Fruit fly (Drosophila melanogaster): ENCODE data around the gene sesB.

The sesB gene

dm6 chrX:10767350-10768005 is 19.3 kb downstream of the sesB start:
- TF ChIP-seq bab1 (GFP tag; optimal IDR thresholded peaks at IDR 0.05) (peak; percentile 60), Hr96 (GFP tag; optimal IDR thresholded peaks at IDR 0.05) (peak; percentile 82), CG7045 (GFP tag; optimal IDR thresholded peaks at IDR 0.05) (peak; percentile 42), CG5204 (GFP tag; optimal IDR thresholded peaks at IDR 0.05) (peak; percentile 58), CG12768 (GFP tag; optimal IDR thresholded peaks at IDR 0.05) (peak; percentile 48), kay (GFP tag; ENCODE audit: borderline replicate concordance) (peak; percentile 91), cic (GFP tag; optimal IDR thresholded peaks at IDR 0.05) (peak; percentile 18), CG7101 (tag; optimal IDR thresholded peaks at IDR 0.05) (peak; percentile 56), pad (GFP tag; optimal IDR thresholded peaks at IDR 0.05) (peak; percentile 63), ovo (GFP tag; optimal IDR thresholded peaks at IDR 0.05) (peak; percentile 75), tj (GFP tag; optimal IDR thresholded peaks at IDR 0.05) (peak; percentile 39), CG1620 (GFP tag; optimal IDR thresholded peaks at IDR 0.05) (no peak), toe (GFP tag; optimal IDR thresholded peaks at IDR 0.05) (peak; percentile 24), CG11617 (GFP tag; optimal IDR thresholded peaks at IDR 0.05) (peak; percentile 58), CG14711 (tag; optimal IDR thresholded peaks at IDR 0.05) (peak; percentile 70), Crg-1 (GFP tag; optimal IDR thresholded peaks at IDR 0.05) (no peak), CG33017 (tag; optimal IDR thresholded peaks at IDR 0.05) (no peak), Clk (GFP tag; optimal IDR thresholded peaks at IDR 0.05) (no peak), cnc (optimal IDR thresholded peaks at IDR 0.05) (no peak), Mnt (GFP tag; optimal IDR thresholded peaks at IDR 0.05) (peak; percentile 36)

DNA sequence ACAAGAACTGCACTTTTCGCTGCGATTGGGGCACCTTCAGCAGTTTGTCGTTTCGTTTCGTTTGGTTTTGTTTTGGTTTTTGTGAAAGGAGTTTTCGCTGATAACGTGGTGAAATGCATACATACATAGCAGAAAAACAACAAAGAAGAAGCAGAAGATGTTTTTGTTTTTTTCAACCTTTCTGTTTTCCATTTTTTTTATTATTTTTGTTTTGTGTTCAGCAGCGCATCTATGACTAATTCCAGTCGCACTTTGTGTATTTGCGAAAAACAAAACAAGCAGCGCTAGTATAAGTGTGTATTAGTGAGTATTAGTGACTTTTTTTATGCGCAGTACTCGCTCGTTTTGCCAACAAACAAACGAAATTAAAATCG is 19.8 kb downstream of the sesB start:
- TF ChIP-seq kay (GFP tag; ENCODE audit: borderline replicate concordance) (peak; percentile 98), tj (GFP tag; optimal IDR thresholded peaks at IDR 0.05) (peak; percentile 53), CG11617 (GFP tag; optimal IDR thresholded peaks at IDR 0.05) (no peak)

DNA sequence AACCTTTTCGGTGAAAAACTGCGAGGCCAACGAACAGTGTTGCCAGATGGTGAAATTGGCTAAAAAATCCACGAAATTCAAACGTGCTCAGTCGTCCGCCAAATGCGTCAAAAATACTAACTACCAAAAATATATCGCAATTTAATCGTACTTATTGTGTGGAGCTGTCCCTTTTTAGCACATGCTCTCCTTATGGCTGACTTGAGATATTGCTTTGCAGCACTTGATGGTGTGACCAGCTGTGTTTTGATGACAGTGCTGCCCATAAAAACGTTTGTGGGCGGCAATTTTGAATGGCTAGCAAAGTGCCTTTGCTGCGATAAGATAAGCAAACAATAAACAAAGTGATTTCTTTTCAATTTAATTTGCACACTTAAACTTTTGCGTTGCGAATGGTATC is 22.6 kb downstream of the sesB start, which contains the start of gene Tango5:
Gene Tango5 (minus strand): TSS at position 208 of the 400 bp plus-strand sequence.
- TF ChIP-seq Crg-1 (GFP tag; optimal IDR thresholded peaks at IDR 0.05): no peak
- TF ChIP-seq CG1620 (GFP tag; optimal IDR thresholded peaks at IDR 0.05): peak; percentile 43
- TF ChIP-seq Mnt (GFP tag; optimal IDR thresholded peaks at IDR 0.05): peak; percentile 80
- no peak for TF ChIP-seq CG5204 (GFP tag; optimal IDR thresholded peaks at IDR 0.05)
- no peak for TF ChIP-seq toe (GFP tag; optimal IDR thresholded peaks at IDR 0.05)
- TF ChIP-seq cnc (optimal IDR thresholded peaks at IDR 0.05): peak in 1 of 2 experiments; percentile 14
- TF ChIP-seq pad (GFP tag; optimal IDR thresholded peaks at IDR 0.05): peak; percentile 35
- peak; percentile 60 for TF ChIP-seq bab1 (GFP tag; optimal IDR thresholded peaks at IDR 0.05)
- peak; percentile 33 for TF ChIP-seq cic (GFP tag; optimal IDR thresholded peaks at IDR 0.05)
- TF ChIP-seq CG14711 (tag; optimal IDR thresholded peaks at IDR 0.05): peak; percentile 9

- TF ChIP-seq Crg-1 (GFP tag; optimal IDR thresholded peaks at IDR 0.05): peak; percentile 30
- peak; percentile 86 for TF ChIP-seq bab1 (GFP tag; optimal IDR thresholded peaks at IDR 0.05)
- peak; percentile 49 for TF ChIP-seq pad (GFP tag; optimal IDR thresholded peaks at IDR 0.05)
- no peak for TF ChIP-seq CG12768 (GFP tag; optimal IDR thresholded peaks at IDR 0.05)
- peak; percentile 4 for TF ChIP-seq CG7045 (GFP tag; optimal IDR thresholded peaks at IDR 0.05)
- TF ChIP-seq tj (GFP tag; optimal IDR thresholded peaks at IDR 0.05): peak; percentile 100
- no peak for TF ChIP-seq CG5204 (GFP tag; optimal IDR thresholded peaks at IDR 0.05)
- TF ChIP-seq Mnt (GFP tag; optimal IDR thresholded peaks at IDR 0.05): peak; percentile 90
- TF ChIP-seq cic (GFP tag; optimal IDR thresholded peaks at IDR 0.05): peak; percentile 91
- TF ChIP-seq Hr96 (GFP tag; optimal IDR thresholded peaks at IDR 0.05): peak; percentile 23
- TF ChIP-seq CG14711 (tag; optimal IDR thresholded peaks at IDR 0.05): peak; percentile 48
These were observed 23.5 kb downstream of the sesB start for dm6 chrX:10762959-10763883.

dm6 chrX:10762569-10762958 is 24.2 kb downstream of the sesB start:
- TF ChIP-seq CG5204 (GFP tag; optimal IDR thresholded peaks at IDR 0.05) (no peak), Crg-1 (GFP tag; optimal IDR thresholded peaks at IDR 0.05) (no peak)

DNA sequence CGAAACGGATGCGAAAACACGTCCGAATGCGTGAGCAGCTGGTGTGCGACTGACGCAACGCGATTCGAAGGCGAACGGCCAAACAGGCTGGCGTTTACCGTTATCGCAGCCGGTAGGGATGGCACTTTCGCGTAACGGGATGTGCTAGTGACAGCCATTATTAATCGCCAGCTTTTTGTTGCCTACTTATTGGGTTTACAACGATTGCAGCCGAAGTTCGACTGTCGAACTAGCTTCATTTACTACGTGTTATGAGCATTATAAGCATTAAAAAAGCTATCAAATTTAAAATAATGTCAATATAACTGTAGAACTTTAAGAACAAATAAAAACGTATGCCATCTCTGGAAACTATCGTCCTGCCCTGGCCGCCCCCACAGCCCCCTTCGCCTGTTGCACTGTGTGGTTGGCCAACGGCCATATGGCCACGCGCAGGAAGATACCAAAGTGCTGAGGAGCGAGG is 29.1 kb downstream of the sesB start, which contains the start of gene Rph:
Gene Rph (minus strand): TSS at position 51 of the 463 bp plus-strand sequence.
- TF ChIP-seq cnc (optimal IDR thresholded peaks at IDR 0.05) (no peak), Hr96 (GFP tag; optimal IDR thresholded peaks at IDR 0.05) (peak; percentile 59), CG7045 (GFP tag; optimal IDR thresholded peaks at IDR 0.05) (peak; percentile 32), Mnt (GFP tag; optimal IDR thresholded peaks at IDR 0.05) (peak; percentile 32), Clk (GFP tag; optimal IDR thresholded peaks at IDR 0.05) (peak; percentile 3), CG14711 (tag; optimal IDR thresholded peaks at IDR 0.05) (peak; percentile 10), CG5204 (GFP tag; optimal IDR thresholded peaks at IDR 0.05) (peak; percentile 25), kay (GFP tag; ENCODE audit: borderline replicate concordance) (no peak), ovo (GFP tag; optimal IDR thresholded peaks at IDR 0.05) (peak; percentile 36), tj (GFP tag; optimal IDR thresholded peaks at IDR 0.05) (no peak), cic (GFP tag; optimal IDR thresholded peaks at IDR 0.05) (peak; percentile 9), CG12768 (GFP tag; optimal IDR thresholded peaks at IDR 0.05) (peak; percentile 28), CG7101 (tag; optimal IDR thresholded peaks at IDR 0.05) (peak; percentile 26), CG11617 (GFP tag; optimal IDR thresholded peaks at IDR 0.05) (peak; percentile 10)
